Fruit fly (Drosophila melanogaster): ENCODE data around the gene CG14598.

DNA sequence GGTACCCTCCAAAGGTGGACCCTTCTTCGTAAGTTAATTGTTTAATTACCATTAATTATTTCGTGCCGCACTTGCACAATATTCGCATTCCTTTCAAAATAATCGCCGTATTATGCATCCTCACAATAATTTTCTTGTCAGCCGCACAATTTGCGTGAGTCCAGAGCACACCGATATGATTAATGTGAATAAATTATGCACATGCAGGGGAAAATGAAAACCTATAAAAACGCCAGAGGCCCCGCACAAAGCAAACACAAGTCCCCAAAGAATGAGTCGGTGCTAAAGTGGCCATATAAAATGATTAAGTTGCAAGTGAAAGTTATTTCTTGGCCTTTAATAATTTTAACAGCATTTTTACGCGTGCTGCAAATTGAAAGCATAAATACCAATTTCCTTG, 33.0 kb upstream of the CG14598 start, which contains the start of gene Ir84a:
- TF ChIP-seq Crg-1 (GFP tag; optimal IDR thresholded peaks at IDR 0.05), result no peak
- no peak for TF ChIP-seq kay (GFP tag; ENCODE audit: borderline replicate concordance)
- TF ChIP-seq pad (GFP tag; optimal IDR thresholded peaks at IDR 0.05), result no peak
- no peak for TF ChIP-seq CG11617 (GFP tag; optimal IDR thresholded peaks at IDR 0.05)
- no peak for TF ChIP-seq cnc (optimal IDR thresholded peaks at IDR 0.05)
